Worm (Caenorhabditis elegans) whole organism, late embryonic: ENCODE data around the gene R151.10.

Source experiments
- ama-1 ChIP-seq: fragments of 150-350 bp; optimal IDR thresholded peaks from 2 replicates; lab custom pipeline; 2014
- dve-1 ChIP-seq: sonication (generic microtip); optimal IDR thresholded peaks from 2 replicates; lab custom pipeline; 2017; ENCODE audit warnings: antibody characterized with exemption, mild to moderate bottlenecking, missing genetic modification characterization, missing compliant biosample characterization
- nfya-1 ChIP-seq: sonication (generic microtip); optimal IDR thresholded peaks from 2 replicates; lab custom pipeline; 2017; ENCODE audit warnings: missing genetic modification characterization, mild to moderate bottlenecking, missing compliant biosample characterization, antibody characterized with exemption, moderate library complexity
- nhr-11 ChIP-seq: fragments of 150-350 bp; optimal IDR thresholded peaks from 2 replicates; lab custom pipeline; 2014; ENCODE audit warnings: missing biosample characterization, missing genetic modification characterization
- tbx-2 ChIP-seq: sonication (generic microtip); optimal IDR thresholded peaks from 2 replicates; lab custom pipeline; 2016; ENCODE audit warnings: missing genetic modification characterization, missing compliant biosample characterization
- unc-55 ChIP-seq: sonication (generic microtip); optimal IDR thresholded peaks from 2 replicates; lab custom pipeline; 2017; ENCODE audit warnings: missing biosample characterization, missing genetic modification reagents, missing genetic modification characterization

- TF ChIP-seq nfya-1 (tag; lab: Kevin White, UChicago): no peak
- no peak for TF ChIP-seq unc-55 (GFP tag; lab: Kevin White, UChicago)
- TF ChIP-seq nhr-11 (tag; lab: Kevin White, UChicago): no peak
- no peak for TF ChIP-seq tbx-2 (tag; lab: Kevin White, UChicago)
- TF ChIP-seq dve-1 (tag; lab: Kevin White, UChicago): no peak
- no peak for TF ChIP-seq ama-1 (lab: Kevin White, UChicago)
Observed at ce11 chrIII:7216226-7216625, 14.5 kb downstream of the R151.10 start, which contains the start of gene R151.1.
